Worm (Caenorhabditis elegans): ENCODE data around the gene C28H8.5.

DNA sequence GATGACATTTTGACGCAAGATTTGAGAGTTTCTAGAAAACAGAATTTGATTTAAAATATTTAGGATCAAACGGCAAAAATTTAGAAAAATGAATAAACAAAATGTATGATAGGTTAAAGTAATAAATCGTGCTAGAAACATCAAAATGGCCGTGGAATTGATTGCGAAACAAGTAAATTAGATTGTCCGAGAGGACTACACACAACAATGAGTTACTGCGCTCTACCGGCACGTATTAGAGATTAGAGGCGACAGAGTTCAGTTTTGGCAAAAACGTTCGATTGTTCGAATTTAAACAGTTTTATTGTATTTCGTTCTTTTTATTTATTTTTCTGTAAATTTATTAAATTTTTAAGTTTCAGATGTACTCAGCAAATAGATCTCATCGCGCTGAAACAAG, 41.6 kb downstream of the C28H8.5 start, which contains the start of the genes dnc-2 and bcl-7:
- TF ChIP-seq fos-1 (tag; optimal IDR thresholded peaks at IDR 0.05) (peak; percentile 31), lin-13 (GFP tag; optimal IDR thresholded peaks at IDR 0.05) (peak; percentile 8), nhr-28 (tag; optimal IDR thresholded peaks at IDR 0.05) (no peak), ceh-82 (tag; optimal IDR thresholded peaks at IDR 0.05) (peak in 2 of 3 experiments; percentile 37 to 49), vab-15 (tag; optimal IDR thresholded peaks at IDR 0.05) (no peak), lin-15B (tag; optimal IDR thresholded peaks at IDR 0.05) (peak; percentile 58), ztf-4 (tag; optimal IDR thresholded peaks at IDR 0.05) (no peak)

Data from whole organism, L1 larva.